Worm (Caenorhabditis elegans) whole organism, mixed stage, embryonic: ENCODE results near the gene srlf-35.

Source experiments
- M03D4.4 ChIP-seq: sonication (generic microtip); optimal IDR thresholded peaks from 2 replicates; lab custom pipeline; 2017; ENCODE audit warnings: mild to moderate bottlenecking, missing genetic modification characterization, missing compliant biosample characterization
- bed-3 ChIP-seq: fragments of 200-800 bp; sonication (Bioruptor generic); optimal IDR thresholded peaks from 3 replicates; lab custom pipeline; 2018; ENCODE audit warnings: mild to moderate bottlenecking, missing genetic modification characterization, moderate library complexity, missing compliant biosample characterization
- blmp-1 ChIP-seq: fragments of 150-350 bp; optimal IDR thresholded peaks from 2 replicates; lab custom pipeline; 2014; ENCODE audit warnings: missing biosample characterization, missing genetic modification characterization
- ceh-39 ChIP-seq: fragments of 150-350 bp; optimal IDR thresholded peaks from 2 replicates; lab custom pipeline; 2014; ENCODE audit warnings: missing biosample characterization, missing genetic modification characterization
- ceh-43 ChIP-seq: fragments of 200-800 bp; sonication (Bioruptor generic); optimal IDR thresholded peaks from 2 replicates; lab custom pipeline; 2018; ENCODE audit warnings: mild to moderate bottlenecking, missing genetic modification characterization, moderate library complexity, missing compliant biosample characterization
- ces-1 ChIP-seq: fragments of 150-350 bp; optimal IDR thresholded peaks from 2 replicates; lab custom pipeline; 2014; ENCODE audit warnings: missing biosample characterization, missing genetic modification reagents, missing genetic modification characterization
- drap-1 ChIP-seq: fragments of 200-800 bp; sonication (Bioruptor generic); optimal IDR thresholded peaks from 3 replicates; lab custom pipeline; 2018; ENCODE audit warnings: mild to moderate bottlenecking, missing genetic modification characterization, missing compliant biosample characterization
- elt-1 ChIP-seq: sonication (generic microtip); optimal IDR thresholded peaks from 2 replicates; lab custom pipeline; 2017; ENCODE audit warnings: missing genetic modification characterization, mild to moderate bottlenecking, missing compliant biosample characterization, antibody characterized with exemption, moderate library complexity, borderline replicate concordance; ENCODE audit not compliant: insufficient read depth
- elt-3 ChIP-seq: fragments of 150-350 bp; optimal IDR thresholded peaks from 2 replicates; lab custom pipeline; 2014; ENCODE audit warnings: missing biosample characterization, missing genetic modification characterization
- ham-2 ChIP-seq: fragments of 200-800 bp; sonication (Bioruptor generic); optimal IDR thresholded peaks from 2 replicates; lab custom pipeline; 2018; ENCODE audit warnings: mild to moderate bottlenecking, missing genetic modification characterization, missing compliant biosample characterization
- hlh-1 ChIP-seq: fragments of 150-350 bp; optimal IDR thresholded peaks from 2 replicates; lab custom pipeline; 2014; ENCODE audit warnings: missing biosample characterization, missing genetic modification reagents, missing genetic modification characterization
- lin-13 ChIP-seq: fragments of 150-350 bp; optimal IDR thresholded peaks from 2 replicates; lab custom pipeline; 2014; ENCODE audit warnings: missing biosample characterization, missing genetic modification characterization
- lin-32 ChIP-seq: fragments of 200-800 bp; sonication (Bioruptor generic); optimal IDR thresholded peaks from 2 replicates; lab custom pipeline; 2018; ENCODE audit warnings: mild to moderate bottlenecking, missing genetic modification characterization, missing compliant biosample characterization
- mab-5 ChIP-seq: fragments of 150-350 bp; optimal IDR thresholded peaks from 2 replicates; lab custom pipeline; 2014; ENCODE audit warnings: missing biosample characterization, missing genetic modification characterization
- mep-1 ChIP-seq: fragments of 150-350 bp; optimal IDR thresholded peaks from 2 replicates; lab custom pipeline; 2017; ENCODE audit warnings: missing biosample characterization, missing genetic modification reagents, missing genetic modification characterization, inconsistent platforms
- mls-2 ChIP-seq: sonication (generic microtip); optimal IDR thresholded peaks from 2 replicates; lab custom pipeline; 2016; ENCODE audit warnings: mild to moderate bottlenecking, missing genetic modification characterization, moderate library complexity, missing compliant biosample characterization
- nhr-12 ChIP-seq: fragments of 150-350 bp; optimal IDR thresholded peaks from 2 replicates; lab custom pipeline; 2014; ENCODE audit warnings: missing biosample characterization, missing genetic modification characterization
- nhr-2 ChIP-seq: fragments of 150-350 bp; optimal IDR thresholded peaks from 2 replicates; lab custom pipeline; 2014; ENCODE audit warnings: missing biosample characterization, missing genetic modification characterization
- nhr-237 ChIP-seq: fragments of 150-350 bp; optimal IDR thresholded peaks from 2 replicates; lab custom pipeline; 2014; ENCODE audit warnings: missing biosample characterization, missing genetic modification characterization
- nhr-28 ChIP-seq: fragments of 150-350 bp; optimal IDR thresholded peaks from 2 replicates; lab custom pipeline; 2014; ENCODE audit warnings: missing biosample characterization, missing genetic modification characterization
- nhr-76 ChIP-seq: sonication (generic microtip); optimal IDR thresholded peaks from 2 replicates; lab custom pipeline; 2017; ENCODE audit warnings: missing biosample characterization, missing genetic modification characterization
- pha-4 ChIP-seq: fragments of 150-350 bp; optimal IDR thresholded peaks from 2 replicates; lab custom pipeline; 2018; ENCODE audit warnings: missing biosample characterization, missing genetic modification reagents, missing genetic modification characterization
- sem-2 ChIP-seq: fragments of 200-800 bp; sonication (Bioruptor generic); optimal IDR thresholded peaks from 2 replicates; lab custom pipeline; 2018; ENCODE audit warnings: mild to moderate bottlenecking, missing genetic modification characterization, missing compliant biosample characterization
- snpc-4 ChIP-seq: fragments of 150-350 bp; optimal IDR thresholded peaks from 2 replicates; lab custom pipeline; 2014; ENCODE audit warnings: missing biosample characterization, missing genetic modification characterization
- sptf-1 ChIP-seq: sonication (generic microtip); optimal IDR thresholded peaks from 2 replicates; lab custom pipeline; 2017; ENCODE audit warnings: mild to moderate bottlenecking, missing genetic modification characterization, moderate library complexity, missing compliant biosample characterization
- tbx-8 ChIP-seq: fragments of 200-800 bp; sonication (Bioruptor generic); optimal IDR thresholded peaks from 2 replicates; lab custom pipeline; 2018; ENCODE audit warnings: mild to moderate bottlenecking, missing genetic modification characterization, moderate library complexity, missing compliant biosample characterization
- unc-120 ChIP-seq: sonication (generic microtip); optimal IDR thresholded peaks from 2 replicates; lab custom pipeline; 2017; ENCODE audit warnings: missing genetic modification characterization, missing compliant biosample characterization; ENCODE audit not compliant: poor library complexity, severe bottlenecking
- unc-39 ChIP-seq: fragments of 150-350 bp; optimal IDR thresholded peaks from 2 replicates; lab custom pipeline; 2014; ENCODE audit warnings: missing biosample characterization, missing genetic modification characterization
- unc-62 ChIP-seq: fragments of 150-350 bp; optimal IDR thresholded peaks from 2 replicates; lab custom pipeline; 2014; ENCODE audit warnings: missing biosample characterization, missing genetic modification reagents, missing genetic modification characterization
- zip-8 ChIP-seq: fragments of 150-350 bp; optimal IDR thresholded peaks from 2 replicates; lab custom pipeline; 2014; ENCODE audit warnings: missing biosample characterization, missing genetic modification characterization
- ztf-11 ChIP-seq: fragments of 150-350 bp; optimal IDR thresholded peaks from 2 replicates; lab custom pipeline; 2014; ENCODE audit warnings: missing biosample characterization, missing genetic modification characterization

srlf-35 gene

DNA sequence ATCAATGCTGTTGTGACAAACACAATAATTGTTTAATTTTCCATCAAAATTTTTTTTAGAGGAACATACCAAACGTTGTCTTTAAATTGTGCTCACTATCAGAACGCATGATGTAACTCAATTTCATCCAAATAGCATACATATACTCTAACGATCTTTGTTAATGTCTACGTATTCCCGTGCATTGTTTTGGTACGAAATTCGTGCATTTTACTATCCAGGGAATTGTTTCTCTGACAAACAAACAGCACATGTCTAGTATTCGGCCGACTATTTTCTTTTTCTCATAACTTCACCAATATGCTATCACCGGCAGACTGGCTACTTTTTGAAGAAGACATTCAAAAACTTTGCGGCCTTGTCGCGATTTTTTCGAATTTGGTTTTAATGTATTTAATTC, 12.4 kb upstream of the srlf-35 start, which contains the start of gene str-196:
str-196 (plus strand) TSS at position 301 of the 400 bp plus-strand sequence.
- TF ChIP-seq mab-5 (tag; lab: Kevin White, UChicago) (no peak), unc-62 (no peak), nhr-12 (no peak), ham-2 (GFP tag; lab: Kevin White, UChicago) (no peak), ztf-11 (no peak)

DNA sequence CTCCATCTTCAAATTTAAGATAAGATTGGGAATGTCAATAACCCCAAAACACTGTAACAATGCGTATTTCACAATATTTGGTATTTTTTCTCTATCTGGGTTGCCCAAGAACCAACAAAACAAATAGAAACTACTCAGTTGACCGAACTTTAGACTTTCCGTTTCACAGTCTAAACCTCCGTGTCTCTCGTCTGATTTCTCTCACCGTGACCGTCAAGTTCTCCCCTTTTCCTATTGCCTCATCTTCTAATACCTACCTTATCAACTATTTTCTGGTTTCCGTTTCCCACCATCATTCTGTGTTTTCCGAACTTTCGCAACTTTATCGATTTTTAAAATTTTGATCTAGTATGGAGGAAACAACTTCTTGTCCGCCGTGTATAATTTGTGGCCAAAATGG, 9.5 kb upstream of the srlf-35 start, which contains the start of gene nhr-131:
nhr-131 (plus strand) TSS at position 87 of the 400 bp plus-strand sequence.
- TF ChIP-seq lin-32 (GFP tag; lab: Kevin White, UChicago): no peak
- TF ChIP-seq mls-2 (tag; lab: Kevin White, UChicago): no peak
- TF ChIP-seq ceh-43 (GFP tag; lab: Kevin White, UChicago): no peak

DNA sequence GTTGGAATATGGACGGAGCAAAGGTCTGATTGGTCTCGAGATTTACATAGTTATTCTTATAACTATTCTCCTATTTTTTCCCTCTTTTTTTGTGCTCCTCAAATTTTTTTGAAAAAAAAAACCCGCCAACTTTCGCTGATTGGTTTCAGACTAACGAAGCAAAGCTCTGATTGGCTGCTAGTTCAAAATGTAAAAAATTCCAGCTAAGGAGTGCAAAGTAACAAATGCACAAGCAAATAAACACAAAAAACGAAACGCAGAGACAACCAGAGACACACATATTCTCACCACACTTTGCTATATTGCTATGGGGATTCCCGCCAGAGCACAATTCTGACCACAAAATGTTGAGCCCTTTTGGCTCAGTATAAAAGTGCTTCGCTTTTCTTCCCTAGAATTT, 6.4 kb upstream of the srlf-35 start, which contains the start of gene T01G6.1:
T01G6.1 (plus strand) TSS at position 301 of the 400 bp plus-strand sequence.
- TF ChIP-seq sem-2 (GFP tag; lab: Kevin White, UChicago): no peak
- no peak for TF ChIP-seq ces-1 (GFP tag; lab: Kevin White, UChicago)
- TF ChIP-seq nhr-237 (tag; lab: Kevin White, UChicago): no peak
- no peak for TF ChIP-seq drap-1 (GFP tag; lab: Kevin White, UChicago)
- TF ChIP-seq mab-5 (tag; lab: Kevin White, UChicago): no peak
- TF ChIP-seq nhr-2 (tag; lab: Kevin White, UChicago): no peak
- no peak for TF ChIP-seq mep-1 (tag; lab: Kevin White, UChicago)
- no peak for TF ChIP-seq ham-2 (GFP tag; lab: Kevin White, UChicago)
- no peak for TF ChIP-seq zip-8 (tag; lab: Kevin White, UChicago)
- TF ChIP-seq M03D4.4 (tag; lab: Kevin White, UChicago): no peak
- no peak for TF ChIP-seq sptf-1 (tag; lab: Kevin White, UChicago)
- no peak for TF ChIP-seq unc-120 (tag; lab: Kevin White, UChicago)
- no peak for TF ChIP-seq unc-62

DNA sequence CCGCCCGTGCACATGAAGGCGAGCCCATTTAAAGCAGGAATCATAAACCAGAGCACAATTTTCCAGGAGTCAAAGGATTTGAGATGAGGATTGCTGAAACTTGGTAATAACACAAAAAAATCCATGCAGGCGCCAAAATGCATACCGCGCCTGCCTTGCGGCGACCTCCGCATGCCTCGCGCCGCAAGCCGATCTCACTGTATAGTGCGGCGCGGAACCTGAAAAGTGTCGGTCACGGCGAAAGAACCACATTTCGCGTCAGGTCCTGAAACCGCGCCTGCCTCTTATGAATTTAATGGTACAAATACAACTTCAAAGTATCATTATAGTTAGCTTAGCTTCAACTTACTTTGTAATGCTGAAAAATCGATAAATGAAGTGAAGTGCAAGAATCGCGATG, 3.3 kb upstream of the srlf-35 start:
- TF ChIP-seq unc-62 (no peak), lin-13 (tag; lab: Kevin White, UChicago) (no peak)

DNA sequence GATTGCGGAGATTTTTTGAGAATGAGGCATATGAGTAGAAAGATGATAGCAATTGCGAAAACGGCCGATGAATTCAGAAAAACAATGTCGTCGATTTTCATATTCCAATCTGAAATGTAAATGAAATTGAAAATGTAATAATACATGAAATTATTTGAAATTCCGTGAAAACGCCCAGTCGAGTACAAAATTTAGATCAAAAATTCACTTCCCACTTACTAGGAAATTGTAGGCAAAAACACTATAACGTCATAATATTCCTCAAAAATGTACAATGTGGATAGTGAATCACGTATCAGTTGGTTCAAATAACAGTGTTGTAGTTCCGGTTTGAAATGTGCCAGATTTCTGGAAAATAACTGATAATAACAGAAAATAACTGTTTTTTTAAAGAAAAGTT, 2.6 kb upstream of the srlf-35 start, which contains the start of gene str-256:
str-256 (minus strand) TSS at position 101 of the 400 bp plus-strand sequence.
- TF ChIP-seq unc-120 (tag; lab: Kevin White, UChicago) (no peak), nhr-237 (tag; lab: Kevin White, UChicago) (no peak), pha-4 (tag; lab: Kevin White, UChicago) (no peak), blmp-1 (tag; lab: Kevin White, UChicago) (no peak), drap-1 (GFP tag; lab: Kevin White, UChicago) (no peak), lin-32 (GFP tag; lab: Kevin White, UChicago) (no peak), ham-2 (GFP tag; lab: Kevin White, UChicago) (no peak), hlh-1 (tag; lab: Kevin White, UChicago) (no peak), sem-2 (GFP tag; lab: Kevin White, UChicago) (no peak), lin-13 (tag; lab: Kevin White, UChicago) (no peak), unc-62 (no peak), nhr-76 (tag; lab: Kevin White, UChicago) (no peak), bed-3 (no peak), ces-1 (GFP tag; lab: Kevin White, UChicago) (no peak), ztf-11 (no peak), mab-5 (tag; lab: Kevin White, UChicago) (no peak), tbx-8 (no peak), nhr-2 (tag; lab: Kevin White, UChicago) (no peak), elt-1 (tag; lab: Kevin White, UChicago) (no peak), ceh-43 (GFP tag; lab: Kevin White, UChicago) (no peak)
- TF ChIP-seq, all 35 proteins: peak for 0

DNA sequence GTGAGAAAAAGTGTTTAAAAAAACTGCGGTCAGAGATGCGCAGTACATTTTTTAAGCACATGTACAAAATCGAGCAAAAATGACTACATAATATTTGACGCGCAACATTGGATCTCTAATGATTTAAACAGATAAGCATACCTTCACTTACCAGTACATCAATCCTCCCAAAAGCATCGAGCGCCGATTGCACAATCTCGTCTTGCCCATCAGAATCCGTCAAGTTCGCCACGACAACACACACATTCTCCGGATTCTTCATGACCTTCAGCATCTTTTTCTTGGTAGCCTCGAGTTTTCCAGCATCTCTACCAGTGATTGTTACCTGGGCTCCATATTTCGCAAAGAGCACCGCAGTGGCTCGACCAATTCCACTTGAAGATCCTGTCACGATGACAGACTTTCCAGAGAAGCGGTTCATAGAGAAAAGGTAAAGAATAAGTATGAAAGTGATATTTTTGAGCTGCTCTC, 990 bp upstream of the srlf-35 start, which contains the start of gene T01G6.10:
T01G6.10 (minus strand) TSS at position 421 of the 471 bp plus-strand sequence.
- TF ChIP-seq elt-3 (tag; lab: Kevin White, UChicago) (no peak), bed-3 (no peak), nhr-2 (tag; lab: Kevin White, UChicago) (no peak), unc-39 (tag; lab: Kevin White, UChicago) (no peak), mab-5 (tag; lab: Kevin White, UChicago) (no peak), sem-2 (GFP tag; lab: Kevin White, UChicago) (no peak), ceh-39 (no peak), unc-120 (tag; lab: Kevin White, UChicago) (no peak), ztf-11 (no peak), elt-1 (tag; lab: Kevin White, UChicago) (no peak), M03D4.4 (tag; lab: Kevin White, UChicago) (no peak), ceh-43 (GFP tag; lab: Kevin White, UChicago) (no peak), unc-62 (no peak), nhr-28 (tag; lab: Kevin White, UChicago) (no peak), snpc-4 (no peak), hlh-1 (tag; lab: Kevin White, UChicago) (no peak), mep-1 (tag; lab: Kevin White, UChicago) (no peak)
- TF ChIP-seq, all 35 proteins: peak for 0
